Fruit fly (Drosophila melanogaster) whole organism, embryonic: Measurements from ENCODE around the gene CG13252.

Source experiments
- CG13894 ChIP-seq: fragments of 200-800 bp; sonication (Bioruptor generic); optimal IDR thresholded peaks from 3 replicates; lab custom pipeline; 2018; ENCODE audit warnings: missing biosample characterization, mild to moderate bottlenecking, missing genetic modification characterization, moderate library complexity
- CG17361 ChIP-seq: fragments of 200-800 bp; sonication (Bioruptor generic); IDR thresholded peaks from 3 replicates; pipeline ENCODE4 v1.3.6; 2022; ENCODE audit warnings: missing biosample characterization, missing genetic modification characterization
- CG17612 ChIP-seq: fragments of 200-800 bp; sonication (Bioruptor generic); IDR thresholded peaks from 2 replicates; pipeline ENCODE4 v1.3.6; 2022; ENCODE audit warnings: missing biosample characterization, missing genetic modification characterization
- CG7357 ChIP-seq: fragments of 200-800 bp; sonication (Bioruptor generic); IDR thresholded peaks from 3 replicates; pipeline ENCODE4 v1.3.6; 2022; ENCODE audit warnings: missing biosample characterization, missing genetic modification characterization
- CG8944 ChIP-seq: fragments of 200-800 bp; sonication (Bioruptor generic); optimal IDR thresholded peaks from 3 replicates; lab custom pipeline; 2016; ENCODE audit warnings: missing biosample characterization, missing genetic modification characterization
- Ets97D ChIP-seq: fragments of 200-800 bp; sonication (Bioruptor generic); optimal IDR thresholded peaks from 3 replicates; lab custom pipeline; 2016; ENCODE audit warnings: missing biosample characterization, missing genetic modification characterization
- Vsx1 ChIP-seq: fragments of 200-800 bp; sonication (Bioruptor generic); optimal IDR thresholded peaks from 2 replicates; lab custom pipeline; 2017; ENCODE audit warnings: missing biosample characterization, mild to moderate bottlenecking, missing genetic modification characterization, missing genetic modification reagents
- ab ChIP-seq: fragments of 200-800 bp; sonication (Bioruptor generic); optimal IDR thresholded peaks from 2 replicates; lab custom pipeline; 2016; ENCODE audit warnings: missing biosample characterization, missing genetic modification characterization
- abd-A ChIP-seq: fragments of 200-800 bp; sonication (Bioruptor generic); optimal IDR thresholded peaks from 3 replicates; lab custom pipeline; 2019; ENCODE audit warnings: missing biosample characterization, mild to moderate bottlenecking, missing genetic modification characterization, moderate library complexity
- caup ChIP-seq: fragments of 200-800 bp; sonication (Bioruptor generic); optimal IDR thresholded peaks from 3 replicates; lab custom pipeline; 2017; ENCODE audit warnings: missing biosample characterization, mild to moderate bottlenecking, missing genetic modification characterization, moderate library complexity; ENCODE audit not compliant: severe bottlenecking
- corto ChIP-seq: fragments of 200-800 bp; sonication (Bioruptor generic); optimal IDR thresholded peaks from 2 replicates; lab custom pipeline; 2016; ENCODE audit warnings: missing biosample characterization, mild to moderate bottlenecking, missing genetic modification characterization, moderate library complexity
- run ChIP-seq: fragments of 200-800 bp; sonication (Bioruptor generic); optimal IDR thresholded peaks from 3 replicates; lab custom pipeline; 2018; ENCODE audit warnings: missing biosample characterization, mild to moderate bottlenecking, missing genetic modification characterization
- vvl ChIP-seq: fragments of 200-800 bp; sonication (Bioruptor generic); IDR thresholded peaks from 2 replicates; pipeline ENCODE4 v1.3.6; 2022; ENCODE audit warnings: missing biosample characterization, missing genetic modification characterization

DNA sequence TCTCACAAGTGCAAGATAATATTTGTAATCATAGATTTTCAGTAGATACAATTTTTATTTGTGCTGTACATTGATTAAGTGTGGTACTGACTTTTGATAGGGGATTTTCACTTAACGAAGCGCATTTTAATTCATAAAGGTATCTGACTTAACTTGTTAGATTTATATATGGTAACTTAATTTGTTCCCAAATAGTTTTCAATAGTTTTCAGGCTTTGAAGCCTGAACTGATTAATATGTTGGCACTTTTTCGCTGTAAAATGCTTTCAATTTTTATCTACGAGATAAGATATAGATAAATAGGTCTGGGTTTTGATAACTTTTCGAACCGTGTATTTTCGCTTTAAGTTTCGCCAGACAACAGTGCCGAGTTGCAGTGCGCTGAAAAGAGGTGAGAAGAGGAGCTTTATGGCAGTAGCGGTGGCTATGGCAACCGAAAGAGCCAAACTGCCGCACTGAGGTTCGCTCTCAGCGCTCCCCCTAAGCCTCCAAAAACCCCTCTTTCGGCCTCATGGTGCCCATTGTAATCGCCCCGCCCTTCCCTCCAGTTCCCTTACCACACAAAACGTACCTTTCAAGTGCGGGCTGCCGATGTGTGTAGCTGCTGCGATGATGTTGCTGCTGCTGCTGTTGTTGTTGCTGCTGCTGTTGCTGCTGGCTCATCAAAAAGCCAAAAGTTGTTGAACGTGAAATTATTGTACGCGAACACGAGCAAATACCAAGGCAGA lies 3.3 kb downstream of the CG13252 start:
- TF ChIP-seq CG7357 (GFP tag; lab: Robert Waterston, UW) (no peak), ab (GFP tag; lab: Kevin White, UChicago) (no peak), Ets97D (GFP tag; lab: Kevin White, UChicago) (no peak), run (tag; lab: Kevin White, UChicago) (no peak), CG17612 (GFP tag; lab: Robert Waterston, UW) (no peak), Vsx1 (GFP tag; lab: Kevin White, UChicago) (no peak), abd-A (tag; lab: Kevin White, UChicago) (no peak), CG17361 (GFP tag; lab: Robert Waterston, UW) (no peak), CG8944 (GFP tag; lab: Kevin White, UChicago) (no peak), vvl (GFP tag; lab: Robert Waterston, UW) (no peak), corto (GFP tag; lab: Kevin White, UChicago) (no peak), caup (GFP tag; lab: Kevin White, UChicago) (no peak), CG13894 (tag; lab: Kevin White, UChicago) (no peak)
